Worm (Caenorhabditis elegans) whole organism, L3 larva: ENCODE results near the gene ttr-3.

ENCODE experiments used
- ZK546.5 ChIP-seq: sonication (generic microtip); optimal IDR thresholded peaks from 2 replicates; lab custom pipeline; 2017; ENCODE audit warnings: missing biosample characterization, missing genetic modification characterization
- aly-2 ChIP-seq: fragments of 150-350 bp; optimal IDR thresholded peaks from 2 replicates; lab custom pipeline; 2014; ENCODE audit warnings: missing biosample characterization, missing genetic modification characterization
- ceh-16 ChIP-seq: sonication (generic microtip); optimal IDR thresholded peaks from 2 replicates; lab custom pipeline; 2017; ENCODE audit warnings: missing biosample characterization, missing genetic modification characterization
- ceh-28 ChIP-seq: fragments of 150-350 bp; optimal IDR thresholded peaks from 2 replicates; lab custom pipeline; 2014; ENCODE audit warnings: missing biosample characterization, missing genetic modification reagents, missing genetic modification characterization
- ceh-82 ChIP-seq: fragments of 150-350 bp; optimal IDR thresholded peaks from 2 replicates; lab custom pipeline; 2014; ENCODE audit warnings: missing biosample characterization, missing genetic modification characterization
- daf-12 ChIP-seq: fragments of 150-350 bp; optimal IDR thresholded peaks from 2 replicates; lab custom pipeline; 2014; ENCODE audit warnings: missing biosample characterization, missing genetic modification reagents, missing genetic modification characterization
- egl-5 ChIP-seq: fragments of 150-350 bp; optimal IDR thresholded peaks from 2 replicates; lab custom pipeline; 2017; ENCODE audit warnings: missing biosample characterization, missing genetic modification reagents, missing genetic modification characterization, inconsistent platforms
- elt-1 ChIP-seq: fragments of 150-350 bp; optimal IDR thresholded peaks from 2 replicates; lab custom pipeline; 2014; ENCODE audit warnings: missing biosample characterization, missing genetic modification characterization
- elt-2 ChIP-seq: sonication (generic microtip); optimal IDR thresholded peaks from 2 replicates; lab custom pipeline; 2016; ENCODE audit warnings: missing genetic modification reagents, mild to moderate bottlenecking, missing genetic modification characterization, missing compliant biosample characterization
- eor-1 ChIP-seq, 2 experiments: fragments of 150-350 bp; optimal IDR thresholded peaks; 2 replicates each; lab custom pipeline; 2014 to 2018; ENCODE audit warnings: missing biosample characterization in 2 of 2, missing genetic modification characterization in 2 of 2
- fkh-10 ChIP-seq: sonication (generic microtip); optimal IDR thresholded peaks from 2 replicates; lab custom pipeline; 2017; ENCODE audit warnings: missing biosample characterization, missing genetic modification reagents, missing genetic modification characterization
- fkh-2 ChIP-seq: fragments of 150-350 bp; optimal IDR thresholded peaks from 2 replicates; lab custom pipeline; 2014; ENCODE audit warnings: missing biosample characterization, missing genetic modification reagents, missing genetic modification characterization
- fos-1 ChIP-seq: fragments of 150-350 bp; optimal IDR thresholded peaks from 2 replicates; lab custom pipeline; 2014; ENCODE audit warnings: missing biosample characterization, missing genetic modification characterization
- jun-1 ChIP-seq: fragments of 150-350 bp; optimal IDR thresholded peaks from 2 replicates; lab custom pipeline; 2014; ENCODE audit warnings: missing biosample characterization, missing genetic modification reagents, missing genetic modification characterization
- lin-15B ChIP-seq: fragments of 150-350 bp; optimal IDR thresholded peaks from 2 replicates; lab custom pipeline; 2014; ENCODE audit warnings: missing biosample characterization, missing genetic modification characterization
- lsy-12 ChIP-seq: sonication (generic microtip); optimal IDR thresholded peaks from 2 replicates; lab custom pipeline; 2016; ENCODE audit warnings: mild to moderate bottlenecking, missing genetic modification characterization, missing compliant biosample characterization
- mdl-1 ChIP-seq: fragments of 150-350 bp; optimal IDR thresholded peaks from 2 replicates; lab custom pipeline; 2014; ENCODE audit warnings: missing biosample characterization, missing genetic modification characterization
- nfya-1 ChIP-seq: sonication (generic microtip); optimal IDR thresholded peaks from 2 replicates; lab custom pipeline; 2017; ENCODE audit warnings: missing genetic modification characterization, mild to moderate bottlenecking, missing compliant biosample characterization, antibody characterized with exemption, moderate library complexity; ENCODE audit not compliant: insufficient read depth
- nhr-12 ChIP-seq: fragments of 150-350 bp; optimal IDR thresholded peaks from 2 replicates; lab custom pipeline; 2014; ENCODE audit warnings: missing biosample characterization, missing genetic modification characterization
- nhr-23 ChIP-seq: fragments of 150-350 bp; optimal IDR thresholded peaks from 2 replicates; lab custom pipeline; 2014; ENCODE audit warnings: missing biosample characterization, missing genetic modification reagents, missing genetic modification characterization
- nhr-28 ChIP-seq: fragments of 150-350 bp; optimal IDR thresholded peaks from 2 replicates; lab custom pipeline; 2014; ENCODE audit warnings: missing biosample characterization, missing genetic modification characterization
- nhr-43 ChIP-seq: sonication (generic microtip); optimal IDR thresholded peaks from 2 replicates; lab custom pipeline; 2016; ENCODE audit warnings: mild to moderate bottlenecking, missing genetic modification characterization, missing compliant biosample characterization; ENCODE audit not compliant: poor library complexity, severe bottlenecking
- nhr-77 ChIP-seq: fragments of 150-350 bp; optimal IDR thresholded peaks from 2 replicates; lab custom pipeline; 2014; ENCODE audit warnings: missing biosample characterization, missing genetic modification characterization
- pha-4 ChIP-seq: fragments of 150-350 bp; optimal IDR thresholded peaks from 2 replicates; lab custom pipeline; 2014; ENCODE audit warnings: missing biosample characterization, missing genetic modification reagents, missing genetic modification characterization
- pqm-1 ChIP-seq: fragments of 150-350 bp; optimal IDR thresholded peaks from 2 replicates; lab custom pipeline; 2017; ENCODE audit warnings: missing biosample characterization, missing genetic modification characterization, inconsistent platforms
- sea-2 ChIP-seq: fragments of 150-350 bp; sonication (generic microtip); optimal IDR thresholded peaks from 4 replicates; lab custom pipeline; 2014; ENCODE audit warnings: missing biosample characterization, missing genetic modification reagents, missing genetic modification characterization
- skn-1 ChIP-seq: fragments of 150-350 bp; optimal IDR thresholded peaks from 2 replicates; lab custom pipeline; 2014; ENCODE audit warnings: missing biosample characterization, missing genetic modification characterization
- snpc-4 ChIP-seq: fragments of 150-350 bp; optimal IDR thresholded peaks from 2 replicates; lab custom pipeline; 2014; ENCODE audit warnings: missing biosample characterization, missing genetic modification characterization
- unc-39 ChIP-seq: sonication (generic microtip); optimal IDR thresholded peaks from 4 replicates; lab custom pipeline; 2017; ENCODE audit warnings: missing biosample characterization, missing genetic modification characterization
- unc-62 ChIP-seq: fragments of 150-350 bp; sonication (generic microtip); optimal IDR thresholded peaks from 4 replicates; lab custom pipeline; 2014; ENCODE audit warnings: missing biosample characterization, missing genetic modification reagents, missing genetic modification characterization
- zag-1 ChIP-seq: fragments of 150-350 bp; optimal IDR thresholded peaks from 2 replicates; lab custom pipeline; 2014; ENCODE audit warnings: missing biosample characterization, missing genetic modification characterization

ttr-3 gene

ce11 chrIII:9956123-9956522 lies 29.6 kb upstream of the ttr-3 start, which contains the start of gene mog-1:
TSS of gene mog-1 (minus strand) at chrIII:9956215.
- TF ChIP-seq pha-4 (tag; lab: Kevin White, UChicago): peak; percentile 60
- no peak for TF ChIP-seq skn-1
- no peak for TF ChIP-seq eor-1 (tag; optimal IDR thresholded peaks at IDR 0.05; lab: Kevin White, UChicago)
- no peak for TF ChIP-seq mdl-1
- no peak for TF ChIP-seq zag-1 (tag; lab: Kevin White, UChicago)
- TF ChIP-seq egl-5: peak; percentile 11
- no peak for TF ChIP-seq nhr-12
- no peak for TF ChIP-seq jun-1 (tag; lab: Kevin White, UChicago)
- TF ChIP-seq fkh-10 (GFP tag; lab: Kevin White, UChicago): no peak
- no peak for TF ChIP-seq pqm-1 (tag; lab: Kevin White, UChicago)
- TF ChIP-seq nhr-43: no peak
- no peak for TF ChIP-seq elt-1 (tag; lab: Kevin White, UChicago)
- TF ChIP-seq lin-15B (tag; lab: Kevin White, UChicago): peak; percentile 17
- no peak for TF ChIP-seq fos-1

- TF ChIP-seq ZK546.5 (no peak), nhr-23 (tag; lab: Kevin White, UChicago) (peak; percentile 13)
Measured at ce11 chrIII:9951864-9952263, 25.3 kb upstream of the ttr-3 start, which contains the start of gene K03H1.11. TSS of gene K03H1.11 (minus strand) at chrIII:9951964.

ce11 chrIII:9950244-9950643 lies 23.7 kb upstream of the ttr-3 start, which contains the start of gene K03H1.13:
TSS of gene K03H1.13 (minus strand) at chrIII:9950344.
- peak; percentile 4 for TF ChIP-seq nfya-1 (tag; lab: Kevin White, UChicago)
- TF ChIP-seq jun-1 (tag; lab: Kevin White, UChicago): no peak
- TF ChIP-seq ceh-28 (tag; lab: Kevin White, UChicago): peak; percentile 42
- peak; percentile 6 for TF ChIP-seq pha-4 (tag; lab: Kevin White, UChicago)
- TF ChIP-seq aly-2: no peak

- TF ChIP-seq snpc-4 (no peak), lin-15B (tag; lab: Kevin White, UChicago) (peak; percentile 73)
Measured at ce11 chrIII:9946806-9947419, 20.4 kb upstream of the ttr-3 start, which contains the start of gene K03H1.7. TSS of gene K03H1.7 (plus strand) at chrIII:9947405.

- TF ChIP-seq ceh-16 (tag; lab: Kevin White, UChicago) (no peak), fkh-2 (tag; lab: Kevin White, UChicago) (no peak), ceh-28 (tag; lab: Kevin White, UChicago) (no peak), ZK546.5 (no peak), aly-2 (no peak), zag-1 (tag; lab: Kevin White, UChicago) (no peak), sea-2 (GFP tag; lab: Kevin White, UChicago) (no peak), lsy-12 (tag; lab: Kevin White, UChicago) (no peak), fkh-10 (GFP tag; lab: Kevin White, UChicago) (no peak), elt-2 (no peak), daf-12 (tag; lab: Kevin White, UChicago) (no peak), nhr-77 (tag; lab: Kevin White, UChicago) (no peak), ceh-82 (tag; lab: Kevin White, UChicago) (no peak), unc-39 (tag; lab: Kevin White, UChicago) (no peak), snpc-4 (no peak)
Measured at ce11 chrIII:9944723-9945122, 18.2 kb upstream of the ttr-3 start, which contains the start of gene gln-2. TSS of gene gln-2 (minus strand) at chrIII:9944823.

ce11 chrIII:9941020-9941674 lies 14.6 kb upstream of the ttr-3 start, which contains the start of the genes K03H1.9 and K03H1.12:
TSS of gene K03H1.9 (minus strand) at chrIII:9941490.
TSS of gene K03H1.12 (plus strand) at chrIII:9941624.
- TF ChIP-seq ceh-28 (tag; lab: Kevin White, UChicago) (no peak), ceh-16 (tag; lab: Kevin White, UChicago) (no peak), snpc-4 (no peak), nhr-28 (tag; lab: Kevin White, UChicago) (no peak), elt-2 (no peak), zag-1 (tag; lab: Kevin White, UChicago) (no peak), nhr-77 (tag; lab: Kevin White, UChicago) (no peak), egl-5 (no peak), unc-62 (GFP tag; lab: Kevin White, UChicago) (no peak), fkh-2 (tag; lab: Kevin White, UChicago) (no peak)
